Worm (Caenorhabditis elegans): Measurements from ENCODE around the gene cht-2.

Gene cht-2

DNA sequence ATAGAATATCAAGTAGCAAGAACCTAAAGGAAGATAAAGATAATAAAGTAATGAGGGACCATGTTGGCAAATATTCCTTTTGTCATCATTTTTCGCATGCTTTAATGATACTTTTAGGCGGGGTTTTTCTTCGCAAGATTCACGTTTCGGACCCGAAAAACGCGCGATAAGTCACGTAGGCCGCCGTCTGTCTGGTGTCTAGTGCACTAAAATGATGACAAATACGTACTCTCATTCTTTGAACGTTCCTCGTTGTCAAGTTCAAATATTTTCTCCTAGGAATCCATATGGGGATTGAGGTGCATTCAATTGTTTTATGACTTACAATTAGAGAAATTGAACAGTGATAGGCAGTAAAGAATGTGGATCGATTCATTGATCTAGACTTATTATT is 36.9 kb upstream of the cht-2 start, which contains the start of gene taap-1 (continued):
- TF ChIP-seq php-3 (GFP tag; IDR thresholded peaks at IDR 0.05): no peak
- TF ChIP-seq hlh-11 (tag; optimal IDR thresholded peaks at IDR 0.05): peak; percentile 39
- TF ChIP-seq nhr-76 (tag; optimal IDR thresholded peaks at IDR 0.05): no peak
- no peak for TF ChIP-seq nhr-102 (tag; optimal IDR thresholded peaks at IDR 0.05)
- TF ChIP-seq mdl-1 (tag; optimal IDR thresholded peaks at IDR 0.05): peak in 1 of 2 experiments; percentile 44
- TF ChIP-seq F26F4.8 (GFP tag; conservative IDR thresholded peaks at IDR 0.05): no peak
- TF ChIP-seq attf-4 (tag; optimal IDR thresholded peaks at IDR 0.05): no peak
- no peak for TF ChIP-seq spr-1 (tag; optimal IDR thresholded peaks at IDR 0.05)
- TF ChIP-seq daf-19 (GFP tag; conservative IDR thresholded peaks at IDR 0.05): no peak
- TF ChIP-seq ceh-32 (tag; optimal IDR thresholded peaks at IDR 0.05; ENCODE audit: poor library complexity): no peak
- TF ChIP-seq madf-9 (GFP tag; conservative IDR thresholded peaks at IDR 0.05): no peak
- TF ChIP-seq zip-2 (tag; optimal IDR thresholded peaks at IDR 0.05): no peak
- TF ChIP-seq lin-38 (GFP tag; IDR thresholded peaks at IDR 0.05): no peak
- TF ChIP-seq nhr-48 (tag; optimal IDR thresholded peaks at IDR 0.05): peak; percentile 51
- peak; percentile 80 for TF ChIP-seq dmd-6 (GFP tag; IDR thresholded peaks at IDR 0.05)
- TF ChIP-seq egl-27 (tag; optimal IDR thresholded peaks at IDR 0.05): no peak
- TF ChIP-seq mep-1 (tag; optimal IDR thresholded peaks at IDR 0.05): peak; percentile 29
- TF ChIP-seq dve-1 (tag; optimal IDR thresholded peaks at IDR 0.05; ENCODE audit: insufficient read depth): no peak
- peak; percentile 100 for TF ChIP-seq aha-1 (tag)
- no peak for TF ChIP-seq lsy-2 (tag; optimal IDR thresholded peaks at IDR 0.05)
- no peak for TF ChIP-seq egl-43 (GFP tag; IDR thresholded peaks at IDR 0.05)
- no peak for TF ChIP-seq tra-1 (GFP tag; IDR thresholded peaks at IDR 0.05)
- no peak for TF ChIP-seq mxl-3 (GFP tag; optimal IDR thresholded peaks at IDR 0.05)
- peak; percentile 10 for TF ChIP-seq hlh-30 (tag; optimal IDR thresholded peaks at IDR 0.05; ENCODE audit: insufficient read depth)
- TF ChIP-seq mxl-2 (GFP tag; conservative IDR thresholded peaks at IDR 0.05): no peak
- TF ChIP-seq F49E8.2 (tag; optimal IDR thresholded peaks at IDR 0.05; ENCODE audit: borderline replicate concordance): no peak
- no peak for TF ChIP-seq dmd-9 (GFP tag; IDR thresholded peaks at IDR 0.05)
- TF ChIP-seq hif-1 (tag; optimal IDR thresholded peaks at IDR 0.05): peak; percentile 94 to 100
- TF ChIP-seq dmd-8 (GFP tag; IDR thresholded peaks at IDR 0.05): no peak

DNA sequence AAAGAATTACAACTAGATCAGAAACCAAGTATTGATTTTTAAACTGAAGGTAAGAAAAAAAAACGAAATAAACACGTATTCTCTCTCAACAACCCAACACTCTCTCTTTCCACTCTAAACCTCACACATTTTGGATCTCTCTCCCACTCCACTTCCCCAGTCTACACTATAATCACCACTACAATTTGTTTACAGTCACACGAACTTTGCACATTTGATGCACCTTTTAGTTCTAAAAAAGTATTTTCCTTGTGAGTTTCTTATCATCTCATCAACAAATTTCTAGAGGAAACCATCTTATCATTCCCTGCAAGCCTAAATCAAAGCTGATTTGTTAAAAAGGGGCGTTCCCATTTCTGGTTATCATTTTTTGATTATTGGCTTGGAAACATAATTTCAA is 36.2 kb upstream of the cht-2 start:
- TF ChIP-seq dpl-1 (GFP tag; optimal IDR thresholded peaks at IDR 0.05): no peak
- TF ChIP-seq unc-39 (tag; optimal IDR thresholded peaks at IDR 0.05): no peak
- TF ChIP-seq spr-1 (tag; optimal IDR thresholded peaks at IDR 0.05): no peak
- TF ChIP-seq lin-39 (tag; optimal IDR thresholded peaks at IDR 0.05): no peak
- TF ChIP-seq nhr-102 (tag; optimal IDR thresholded peaks at IDR 0.05): peak; percentile 18
- peak; percentile 94 for TF ChIP-seq dve-1 (tag; optimal IDR thresholded peaks at IDR 0.05; ENCODE audit: insufficient read depth)
- TF ChIP-seq nhr-25 (tag; optimal IDR thresholded peaks at IDR 0.05; ENCODE audit: borderline replicate concordance, insufficient read depth): peak; percentile 16
- peak; percentile 19 for TF ChIP-seq mxl-3 (GFP tag; optimal IDR thresholded peaks at IDR 0.05)
- TF ChIP-seq mes-2 (tag; optimal IDR thresholded peaks at IDR 0.05; ENCODE audit: poor library complexity, severe bottlenecking): peak; percentile 30
- no peak for TF ChIP-seq nhr-76 (tag; optimal IDR thresholded peaks at IDR 0.05)
- peak; percentile 80 for TF ChIP-seq aha-1 (tag)
- TF ChIP-seq nhr-28 (tag; optimal IDR thresholded peaks at IDR 0.05): peak; percentile 100
- no peak for TF ChIP-seq lin-29 (GFP tag; IDR thresholded peaks at IDR 0.05)
- no peak for TF ChIP-seq fos-1 (tag; optimal IDR thresholded peaks at IDR 0.05)
- TF ChIP-seq vab-7 (GFP tag; IDR thresholded peaks at IDR 0.05): no peak
- no peak for TF ChIP-seq lin-38 (GFP tag; IDR thresholded peaks at IDR 0.05)
- TF ChIP-seq F44E2.7 (GFP tag; IDR thresholded peaks at IDR 0.05): no peak
- peak; percentile 54 for TF ChIP-seq hlh-30 (tag; optimal IDR thresholded peaks at IDR 0.05; ENCODE audit: insufficient read depth)
- TF ChIP-seq mdl-1 (tag; optimal IDR thresholded peaks at IDR 0.05): no peak
- TF ChIP-seq fkh-10 (GFP tag; optimal IDR thresholded peaks at IDR 0.05): no peak
- peak in 1 of 2 experiments; percentile 51 for TF ChIP-seq lsy-2 (tag; optimal IDR thresholded peaks at IDR 0.05)
- no peak for TF ChIP-seq gei-8 (GFP tag; optimal IDR thresholded peaks at IDR 0.05)
- peak in 1 of 2 experiments; percentile 77 for TF ChIP-seq daf-16 (GFP tag; optimal IDR thresholded peaks at IDR 0.05)
- peak; percentile 98 for TF ChIP-seq daf-16 (tag; optimal IDR thresholded peaks at IDR 0.05)
- no peak for TF ChIP-seq mxl-2 (GFP tag; conservative IDR thresholded peaks at IDR 0.05)
- peak in 1 of 2 experiments; percentile 86 for TF ChIP-seq hif-1 (tag; optimal IDR thresholded peaks at IDR 0.05)
- TF ChIP-seq nhr-48 (tag; optimal IDR thresholded peaks at IDR 0.05): peak; percentile 73
- no peak for TF ChIP-seq set-16 (GFP tag; IDR thresholded peaks at IDR 0.05)
- TF ChIP-seq ceh-82 (tag; optimal IDR thresholded peaks at IDR 0.05): no peak
- peak; percentile 58 for TF ChIP-seq mep-1 (tag; optimal IDR thresholded peaks at IDR 0.05)
- peak; percentile 85 for TF ChIP-seq dmd-6 (GFP tag; IDR thresholded peaks at IDR 0.05)
- TF ChIP-seq nhr-11 (tag; optimal IDR thresholded peaks at IDR 0.05): no peak
- TF ChIP-seq T20F7.1 (GFP tag; optimal IDR thresholded peaks at IDR 0.05): no peak
- peak; percentile 63; the same call in 1 of the 2 replicates for TF ChIP-seq php-3 (GFP tag; IDR thresholded peaks at IDR 0.05)

Data from whole organism, L4 larva.